Worm (Caenorhabditis elegans) whole organism, midembryonic: Measurements from ENCODE around the gene cyk-7.

ENCODE experiments used
- T22C8.4 ChIP-seq: fragments of 200-800 bp; sonication (Bioruptor generic); IDR thresholded peaks from 2 replicates; pipeline ENCODE4 v1.3.6; 2022; ENCODE audit warnings: missing genetic modification characterization, missing compliant biosample characterization
- cog-1 ChIP-seq: sonication (generic microtip); optimal IDR thresholded peaks from 2 replicates; lab custom pipeline; 2016; ENCODE audit warnings: missing genetic modification characterization, missing compliant biosample characterization
- flt-1 ChIP-seq: fragments of 200-800 bp; sonication (Bioruptor generic); IDR thresholded peaks from 2 replicates; pipeline ENCODE4 v1.3.6; 2022; ENCODE audit warnings: missing genetic modification characterization, missing compliant biosample characterization
- klf-2 ChIP-seq: fragments of 200-800 bp; sonication (Bioruptor generic); conservative IDR thresholded peaks from 2 replicates; pipeline ENCODE4 v1.3.6; 2022; ENCODE audit warnings: missing genetic modification reagents, missing genetic modification characterization, missing compliant biosample characterization
- med-1 ChIP-seq: sonication (generic microtip); optimal IDR thresholded peaks from 2 replicates; lab custom pipeline; 2017; ENCODE audit warnings: missing genetic modification characterization, mild to moderate bottlenecking, missing compliant biosample characterization, antibody characterized with exemption, missing genetic modification reagents; ENCODE audit not compliant: insufficient read depth
- ref-1 ChIP-seq: fragments of 200-800 bp; sonication (Bioruptor generic); conservative IDR thresholded peaks from 2 replicates; pipeline ENCODE4 v1.3.6; 2022; ENCODE audit warnings: missing genetic modification reagents, missing genetic modification characterization, missing compliant biosample characterization
- tab-1 ChIP-seq: fragments of 200-800 bp; sonication (Bioruptor generic); IDR thresholded peaks from 2 replicates; pipeline ENCODE4 v1.3.6; 2022; ENCODE audit warnings: missing genetic modification characterization, missing compliant biosample characterization
- ztf-23 ChIP-seq: fragments of 200-800 bp; sonication (Bioruptor generic); IDR thresholded peaks from 2 replicates; pipeline ENCODE4 v1.3.6; 2022; ENCODE audit warnings: missing genetic modification reagents, missing genetic modification characterization, missing compliant biosample characterization
- ztf-29 ChIP-seq: fragments of 200-800 bp; sonication (Bioruptor generic); IDR thresholded peaks from 2 replicates; pipeline ENCODE4 v1.3.6; 2022; ENCODE audit warnings: missing genetic modification reagents, missing genetic modification characterization, missing compliant biosample characterization

DNA sequence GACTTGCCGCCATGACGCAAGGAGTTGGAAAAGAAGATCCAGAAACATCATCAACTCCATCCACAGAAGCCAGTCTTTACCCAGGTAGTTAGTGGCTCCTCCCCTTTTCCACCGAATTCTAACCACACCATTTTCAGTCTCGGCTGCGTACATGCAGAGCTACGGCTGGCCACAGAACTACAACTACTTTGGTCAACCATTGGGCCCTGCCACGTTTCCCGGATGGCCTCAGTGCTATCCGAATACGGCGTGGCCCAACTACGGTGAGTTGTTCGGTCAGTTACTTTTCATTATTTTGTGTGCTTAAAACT lies 19.8 kb upstream of the cyk-7 start:
- no peak for TF ChIP-seq tab-1 (GFP tag; lab: Robert Waterston, UW)
- TF ChIP-seq ztf-23 (GFP tag; lab: Robert Waterston, UW), result no peak
- no peak for TF ChIP-seq klf-2 (GFP tag; lab: Robert Waterston, UW)
- no peak for TF ChIP-seq T22C8.4 (GFP tag; lab: Robert Waterston, UW)
- TF ChIP-seq ref-1 (GFP tag; lab: Robert Waterston, UW), result no peak
- TF ChIP-seq med-1, result no peak
- TF ChIP-seq cog-1, result no peak
- TF ChIP-seq ztf-29 (GFP tag; lab: Robert Waterston, UW), result no peak
- no peak for TF ChIP-seq flt-1 (GFP tag; lab: Robert Waterston, UW)
